Worm (Caenorhabditis elegans) whole organism, midembryonic: ENCODE results near the gene C50C3.19.

ENCODE experiments used
- T22C8.4 ChIP-seq: fragments of 200-800 bp; sonication (Bioruptor generic); IDR thresholded peaks from 2 replicates; pipeline ENCODE4 v1.3.6; 2022; ENCODE audit warnings: missing genetic modification characterization, missing compliant biosample characterization
- cog-1 ChIP-seq: sonication (generic microtip); optimal IDR thresholded peaks from 2 replicates; lab custom pipeline; 2016; ENCODE audit warnings: missing genetic modification characterization, missing compliant biosample characterization
- flt-1 ChIP-seq: fragments of 200-800 bp; sonication (Bioruptor generic); IDR thresholded peaks from 2 replicates; pipeline ENCODE4 v1.3.6; 2022; ENCODE audit warnings: missing genetic modification characterization, missing compliant biosample characterization
- klf-2 ChIP-seq: fragments of 200-800 bp; sonication (Bioruptor generic); conservative IDR thresholded peaks from 2 replicates; pipeline ENCODE4 v1.3.6; 2022; ENCODE audit warnings: missing genetic modification reagents, missing genetic modification characterization, missing compliant biosample characterization
- med-1 ChIP-seq: sonication (generic microtip); optimal IDR thresholded peaks from 2 replicates; lab custom pipeline; 2017; ENCODE audit warnings: missing genetic modification characterization, mild to moderate bottlenecking, missing compliant biosample characterization, antibody characterized with exemption, missing genetic modification reagents; ENCODE audit not compliant: insufficient read depth
- ref-1 ChIP-seq: fragments of 200-800 bp; sonication (Bioruptor generic); conservative IDR thresholded peaks from 2 replicates; pipeline ENCODE4 v1.3.6; 2022; ENCODE audit warnings: missing genetic modification reagents, missing genetic modification characterization, missing compliant biosample characterization
- tab-1 ChIP-seq: fragments of 200-800 bp; sonication (Bioruptor generic); IDR thresholded peaks from 2 replicates; pipeline ENCODE4 v1.3.6; 2022; ENCODE audit warnings: missing genetic modification characterization, missing compliant biosample characterization
- ztf-23 ChIP-seq: fragments of 200-800 bp; sonication (Bioruptor generic); IDR thresholded peaks from 2 replicates; pipeline ENCODE4 v1.3.6; 2022; ENCODE audit warnings: missing genetic modification reagents, missing genetic modification characterization, missing compliant biosample characterization
- ztf-29 ChIP-seq: fragments of 200-800 bp; sonication (Bioruptor generic); IDR thresholded peaks from 2 replicates; pipeline ENCODE4 v1.3.6; 2022; ENCODE audit warnings: missing genetic modification reagents, missing genetic modification characterization, missing compliant biosample characterization

C50C3.19 gene

ce11 chrIII:8190505-8190904, at the start of gene C50C3.19:
C50C3.19 (plus strand) TSS chrIII:8190805.
- TF ChIP-seq tab-1 (GFP tag; lab: Robert Waterston, UW), result no peak
- no peak for TF ChIP-seq flt-1
- no peak for TF ChIP-seq ref-1 (GFP tag; lab: Robert Waterston, UW)
- TF ChIP-seq T22C8.4 (GFP tag; lab: Robert Waterston, UW), result no peak

ce11 chrIII:8142217-8142616, 48.4 kb upstream of the C50C3.19 start:
- TF ChIP-seq T22C8.4 (GFP tag; lab: Robert Waterston, UW) (no peak), ztf-29 (GFP tag; lab: Robert Waterston, UW) (no peak), med-1 (GFP tag; lab: Kevin White, UChicago) (no peak), cog-1 (tag; lab: Kevin White, UChicago) (no peak), ref-1 (GFP tag; lab: Robert Waterston, UW) (no peak), ztf-23 (GFP tag; lab: Robert Waterston, UW) (no peak), flt-1 (no peak)

ce11 chrIII:8144574-8145065, 46.0 kb upstream of the C50C3.19 start, which contains the start of the genes C14B9.8 and mrpl-18:
C14B9.8 (minus strand) TSS chrIII:8144629.
mrpl-18 (plus strand) TSS chrIII:8145015.
- TF ChIP-seq ztf-29 (GFP tag; lab: Robert Waterston, UW) (no peak), flt-1 (peak; percentile 81), cog-1 (tag; lab: Kevin White, UChicago) (no peak), ztf-23 (GFP tag; lab: Robert Waterston, UW) (peak; percentile 72; the same call in 1 of the 2 replicates)

- TF ChIP-seq ztf-23 (GFP tag; lab: Robert Waterston, UW) (no peak), med-1 (GFP tag; lab: Kevin White, UChicago) (no peak), tab-1 (GFP tag; lab: Robert Waterston, UW) (no peak), ref-1 (GFP tag; lab: Robert Waterston, UW) (no peak), klf-2 (GFP tag; lab: Robert Waterston, UW) (no peak), T22C8.4 (GFP tag; lab: Robert Waterston, UW) (no peak), flt-1 (no peak), cog-1 (tag; lab: Kevin White, UChicago) (no peak), ztf-29 (GFP tag; lab: Robert Waterston, UW) (no peak)
Observed at ce11 chrIII:8145971-8146370, 44.6 kb upstream of the C50C3.19 start.

ce11 chrIII:8148751-8149150, 41.9 kb upstream of the C50C3.19 start, which contains the start of gene D2007.2:
D2007.2 (plus strand) TSS chrIII:8148963.
- TF ChIP-seq flt-1, result no peak
- no peak for TF ChIP-seq klf-2 (GFP tag; lab: Robert Waterston, UW)
- no peak for TF ChIP-seq ztf-23 (GFP tag; lab: Robert Waterston, UW)
- no peak for TF ChIP-seq tab-1 (GFP tag; lab: Robert Waterston, UW)
- TF ChIP-seq T22C8.4 (GFP tag; lab: Robert Waterston, UW), result no peak
- no peak for TF ChIP-seq ref-1 (GFP tag; lab: Robert Waterston, UW)

- TF ChIP-seq ztf-29 (GFP tag; lab: Robert Waterston, UW) (no peak), T22C8.4 (GFP tag; lab: Robert Waterston, UW) (no peak), med-1 (GFP tag; lab: Kevin White, UChicago) (no peak), flt-1 (no peak), ref-1 (GFP tag; lab: Robert Waterston, UW) (no peak), klf-2 (GFP tag; lab: Robert Waterston, UW) (no peak), tab-1 (GFP tag; lab: Robert Waterston, UW) (no peak), cog-1 (tag; lab: Kevin White, UChicago) (no peak), ztf-23 (GFP tag; lab: Robert Waterston, UW) (no peak)
Observed at ce11 chrIII:8154423-8154822, 36.2 kb upstream of the C50C3.19 start.

ce11 chrIII:8155166-8155565, 35.4 kb upstream of the C50C3.19 start, which contains the start of gene D2007.1:
D2007.1 (plus strand) TSS chrIII:8155466.
- TF ChIP-seq klf-2 (GFP tag; lab: Robert Waterston, UW), result no peak
- no peak for TF ChIP-seq med-1 (GFP tag; lab: Kevin White, UChicago)
- TF ChIP-seq ztf-23 (GFP tag; lab: Robert Waterston, UW), result no peak

- TF ChIP-seq T22C8.4 (GFP tag; lab: Robert Waterston, UW), result no peak
- TF ChIP-seq flt-1, result no peak
- TF ChIP-seq ref-1 (GFP tag; lab: Robert Waterston, UW), result no peak
- no peak for TF ChIP-seq ztf-23 (GFP tag; lab: Robert Waterston, UW)
- TF ChIP-seq klf-2 (GFP tag; lab: Robert Waterston, UW), result no peak
- TF ChIP-seq ztf-29 (GFP tag; lab: Robert Waterston, UW), result no peak
- no peak for TF ChIP-seq cog-1 (tag; lab: Kevin White, UChicago)
Observed at ce11 chrIII:8158140-8158786, 32.3 kb upstream of the C50C3.19 start, which contains the start of gene atg-13. atg-13 (minus strand) TSS chrIII:8158190.

- TF ChIP-seq ref-1 (GFP tag; lab: Robert Waterston, UW), result no peak
- no peak for TF ChIP-seq med-1 (GFP tag; lab: Kevin White, UChicago)
- no peak for TF ChIP-seq tab-1 (GFP tag; lab: Robert Waterston, UW)
- no peak for TF ChIP-seq cog-1 (tag; lab: Kevin White, UChicago)
- no peak for TF ChIP-seq T22C8.4 (GFP tag; lab: Robert Waterston, UW)
- no peak for TF ChIP-seq klf-2 (GFP tag; lab: Robert Waterston, UW)
- no peak for TF ChIP-seq ztf-23 (GFP tag; lab: Robert Waterston, UW)
- no peak for TF ChIP-seq ztf-29 (GFP tag; lab: Robert Waterston, UW)
Observed at ce11 chrIII:8161238-8161637, 29.4 kb upstream of the C50C3.19 start, which contains the start of gene inpp-5K. inpp-5K (minus strand) TSS chrIII:8161338.
